Worm (Caenorhabditis elegans) whole organism, late embryonic: Measurements from ENCODE around the gene Y38E10A.28.
A peak's percentile ranks its signal among the peaks of the same experiment; 100 is the strongest.

Source experiments
- C08G9.2 ChIP-seq: sonication (generic microtip); optimal IDR thresholded peaks from 2 replicates; lab custom pipeline; 2016; ENCODE audit warnings: mild to moderate bottlenecking, missing genetic modification characterization, moderate library complexity, missing compliant biosample characterization
- C38D4.7 ChIP-seq: fragments of 200-800 bp; sonication (Bioruptor generic); optimal IDR thresholded peaks from 2 replicates; lab custom pipeline; 2018; ENCODE audit warnings: mild to moderate bottlenecking, missing genetic modification characterization, moderate library complexity, missing compliant biosample characterization
- K09A11.1 ChIP-seq: sonication (generic microtip); optimal IDR thresholded peaks from 2 replicates; lab custom pipeline; 2017; ENCODE audit warnings: antibody characterized with exemption, mild to moderate bottlenecking, missing genetic modification characterization, missing compliant biosample characterization; ENCODE audit not compliant: insufficient read depth
- ahr-1 ChIP-seq: sonication (generic microtip); optimal IDR thresholded peaks from 2 replicates; lab custom pipeline; 2016; ENCODE audit warnings: missing genetic modification characterization, missing compliant biosample characterization
- ceh-14 ChIP-seq: sonication (generic microtip); optimal IDR thresholded peaks from 2 replicates; lab custom pipeline; 2016; ENCODE audit warnings: missing genotype, missing genetic modification characterization, missing compliant biosample characterization
- ceh-19 ChIP-seq: fragments of 200-800 bp; sonication (Bioruptor generic); optimal IDR thresholded peaks from 2 replicates; lab custom pipeline; 2018; ENCODE audit warnings: mild to moderate bottlenecking, missing genetic modification characterization, missing compliant biosample characterization
- ceh-30 ChIP-seq: fragments of 150-350 bp; optimal IDR thresholded peaks from 2 replicates; lab custom pipeline; 2014; ENCODE audit warnings: missing biosample characterization, missing genetic modification characterization
- ceh-31 ChIP-seq: sonication (generic microtip); optimal IDR thresholded peaks from 2 replicates; lab custom pipeline; 2016; ENCODE audit warnings: missing genetic modification characterization, missing compliant biosample characterization
- ceh-34 ChIP-seq: sonication (generic microtip); optimal IDR thresholded peaks from 2 replicates; lab custom pipeline; 2016; ENCODE audit warnings: mild to moderate bottlenecking, missing genetic modification characterization, missing compliant biosample characterization
- ceh-45 ChIP-seq: fragments of 200-800 bp; sonication (Bioruptor generic); IDR thresholded peaks from 2 replicates; pipeline ENCODE4 v1.3.6; 2022; ENCODE audit warnings: missing genetic modification reagents, missing genetic modification characterization, missing compliant biosample characterization
- ceh-9 ChIP-seq: sonication (generic microtip); optimal IDR thresholded peaks from 2 replicates; lab custom pipeline; 2016; ENCODE audit warnings: mild to moderate bottlenecking, missing genetic modification characterization, inconsistent platforms, missing compliant biosample characterization
- elt-2 ChIP-seq: sonication (generic microtip); optimal IDR thresholded peaks from 2 replicates; lab custom pipeline; 2016; ENCODE audit warnings: missing genetic modification reagents, missing genetic modification characterization, missing compliant biosample characterization
- ets-4 ChIP-seq: sonication (generic microtip); optimal IDR thresholded peaks from 2 replicates; lab custom pipeline; 2016; ENCODE audit warnings: missing genetic modification characterization, missing compliant biosample characterization
- eyg-1 ChIP-seq: sonication (generic microtip); optimal IDR thresholded peaks from 2 replicates; lab custom pipeline; 2016; ENCODE audit warnings: missing genotype, missing genetic modification characterization, missing compliant biosample characterization
- fkh-10 ChIP-seq: fragments of 150-350 bp; optimal IDR thresholded peaks from 2 replicates; lab custom pipeline; 2014; ENCODE audit warnings: missing biosample characterization, missing genetic modification reagents, missing genetic modification characterization
- fkh-6 ChIP-seq: sonication (generic microtip); optimal IDR thresholded peaks from 2 replicates; lab custom pipeline; 2016; ENCODE audit warnings: missing genetic modification characterization, missing compliant biosample characterization
- hlh-13 ChIP-seq: fragments of 200-800 bp; sonication (Bioruptor generic); optimal IDR thresholded peaks from 2 replicates; lab custom pipeline; 2018; ENCODE audit warnings: mild to moderate bottlenecking, missing genetic modification characterization, missing compliant biosample characterization
- hlh-6 ChIP-seq: sonication (generic microtip); optimal IDR thresholded peaks from 2 replicates; lab custom pipeline; 2016; ENCODE audit warnings: missing genotype, missing genetic modification characterization, missing compliant biosample characterization
- nfya-1 ChIP-seq: sonication (generic microtip); optimal IDR thresholded peaks from 2 replicates; lab custom pipeline; 2017; ENCODE audit warnings: missing genetic modification characterization, mild to moderate bottlenecking, missing compliant biosample characterization, antibody characterized with exemption, moderate library complexity
- npax-4 ChIP-seq: sonication (generic microtip); optimal IDR thresholded peaks from 2 replicates; lab custom pipeline; 2016; ENCODE audit warnings: missing genetic modification characterization, missing compliant biosample characterization
- odd-2 ChIP-seq: sonication (generic microtip); optimal IDR thresholded peaks from 2 replicates; lab custom pipeline; 2017; ENCODE audit warnings: antibody characterized with exemption, mild to moderate bottlenecking, missing genetic modification characterization, missing compliant biosample characterization
- pat-9 ChIP-seq: fragments of 200-800 bp; sonication (Bioruptor generic); optimal IDR thresholded peaks from 2 replicates; lab custom pipeline; 2018; ENCODE audit warnings: mild to moderate bottlenecking, missing genetic modification characterization, moderate library complexity, missing compliant biosample characterization
- pax-1 ChIP-seq: fragments of 150-350 bp; optimal IDR thresholded peaks from 2 replicates; lab custom pipeline; 2014; ENCODE audit warnings: missing biosample characterization, missing genetic modification characterization
- rnt-1 ChIP-seq: sonication (generic microtip); optimal IDR thresholded peaks from 2 replicates; lab custom pipeline; 2016; ENCODE audit warnings: missing genetic modification characterization, missing compliant biosample characterization
- sdc-2 ChIP-seq: sonication (generic microtip); optimal IDR thresholded peaks from 2 replicates; lab custom pipeline; 2016; ENCODE audit warnings: missing genotype, missing genetic modification characterization, missing compliant biosample characterization
- sox-4 ChIP-seq: sonication (generic microtip); optimal IDR thresholded peaks from 2 replicates; lab custom pipeline; 2017; ENCODE audit warnings: mild to moderate bottlenecking, missing genetic modification characterization, inconsistent platforms, missing compliant biosample characterization
- syd-9 ChIP-seq: sonication (generic microtip); optimal IDR thresholded peaks from 2 replicates; lab custom pipeline; 2016; ENCODE audit warnings: mild to moderate bottlenecking, missing genetic modification characterization, moderate library complexity, missing compliant biosample characterization
- tbx-7 ChIP-seq: sonication (generic microtip); optimal IDR thresholded peaks from 2 replicates; lab custom pipeline; 2016; ENCODE audit warnings: missing genotype, missing genetic modification characterization, missing compliant biosample characterization
- ttx-3 ChIP-seq: sonication (generic microtip); optimal IDR thresholded peaks from 2 replicates; lab custom pipeline; 2016; ENCODE audit warnings: missing genetic modification reagents, missing genetic modification characterization, missing compliant biosample characterization
- unc-3 ChIP-seq, 2 experiments: fragments of 200-800 bp in 1 of 2; sonication (Bioruptor generic) in 1 of 2; sonication (generic microtip) in 1 of 2; conservative IDR thresholded peaks in 1 of 2; optimal IDR thresholded peaks in 1 of 2; 2 replicates each; pipeline versions ENCODE4 v1.3.6 to Lab custom; 2016 to 2022; ENCODE audit warnings: missing compliant biosample characterization in 2 of 2, missing genetic modification characterization in 2 of 2, missing genetic modification reagents in 1 of 2
- unc-42 ChIP-seq: sonication (generic microtip); optimal IDR thresholded peaks from 2 replicates; lab custom pipeline; 2016; ENCODE audit warnings: missing genotype, missing genetic modification characterization, missing compliant biosample characterization
- unc-86 ChIP-seq: sonication (generic microtip); optimal IDR thresholded peaks from 2 replicates; lab custom pipeline; 2016; ENCODE audit warnings: missing genetic modification characterization, missing compliant biosample characterization
- ztf-16 ChIP-seq: sonication (generic microtip); optimal IDR thresholded peaks from 2 replicates; lab custom pipeline; 2017; ENCODE audit warnings: missing genetic modification characterization, missing compliant biosample characterization

Gene Y38E10A.28

DNA sequence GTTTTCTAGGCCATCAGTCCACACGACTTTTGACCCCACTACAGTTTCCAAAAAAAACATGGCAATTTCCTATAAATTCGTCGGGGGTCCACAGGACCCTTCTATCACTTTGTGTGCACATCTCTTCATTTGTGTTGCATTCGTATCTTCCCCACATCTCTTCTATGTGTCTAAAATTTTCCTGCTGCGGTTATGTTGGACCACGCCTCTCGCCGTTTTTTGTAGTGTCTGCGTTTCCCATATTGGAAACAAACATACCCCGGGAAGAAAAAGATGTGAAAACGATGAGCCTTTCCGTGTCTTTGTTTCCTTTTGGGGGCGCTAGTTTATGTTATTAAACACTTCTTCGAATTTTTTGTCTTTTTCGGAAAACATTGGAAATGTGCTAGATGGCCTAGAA lies 32.4 kb downstream of the Y38E10A.28 start:
- TF ChIP-seq ceh-31 (tag; lab: Kevin White, UChicago), result peak; percentile 30
- no peak for TF ChIP-seq fkh-6 (tag; lab: Kevin White, UChicago)
- TF ChIP-seq nfya-1 (tag; lab: Kevin White, UChicago), result no peak

ce11 chrII:12665019-12665418 lies 35.5 kb downstream of the Y38E10A.28 start:
- TF ChIP-seq fkh-10 (GFP tag; lab: Kevin White, UChicago) (no peak), unc-42 (tag; lab: Kevin White, UChicago) (peak; percentile 43), unc-3 (GFP tag; conservative IDR thresholded peaks at IDR 0.05; lab: Robert Waterston, UW) (no peak), unc-3 (tag; optimal IDR thresholded peaks at IDR 0.05; lab: Kevin White, UChicago) (no peak), ceh-30 (tag; lab: Kevin White, UChicago) (no peak), ceh-14 (tag; lab: Kevin White, UChicago) (peak; percentile 64), ttx-3 (no peak), npax-4 (no peak), fkh-6 (tag; lab: Kevin White, UChicago) (no peak), ets-4 (tag; lab: Kevin White, UChicago) (no peak), eyg-1 (tag; lab: Kevin White, UChicago) (no peak), ahr-1 (tag; lab: Kevin White, UChicago) (no peak), pat-9 (no peak), ceh-31 (tag; lab: Kevin White, UChicago) (peak; percentile 35)

DNA sequence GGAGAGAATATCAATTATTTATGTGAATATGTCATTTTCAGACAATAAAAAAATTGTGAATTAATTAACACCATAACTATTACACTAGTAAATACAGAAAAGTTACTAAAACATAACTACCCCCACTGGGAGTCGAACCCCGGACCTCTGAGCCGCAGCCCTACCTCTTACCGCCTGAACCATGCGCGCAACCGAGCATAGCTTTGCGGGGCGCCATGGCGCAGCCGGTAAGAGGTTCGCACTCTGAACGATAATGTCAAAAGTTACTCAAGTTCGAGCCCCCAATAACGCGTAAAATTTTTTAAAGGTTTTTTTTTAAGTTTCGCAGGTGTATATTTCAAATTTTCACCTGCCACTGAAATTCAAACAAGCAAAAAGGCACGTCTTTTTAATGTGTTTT lies 36.6 kb downstream of the Y38E10A.28 start:
- TF ChIP-seq rnt-1 (tag; lab: Kevin White, UChicago) (no peak), ztf-16 (tag; lab: Kevin White, UChicago) (no peak)

ce11 chrII:12668148-12668547 lies 38.7 kb downstream of the Y38E10A.28 start:
- TF ChIP-seq elt-2 (tag; lab: Kevin White, UChicago) (no peak), ceh-19 (GFP tag; lab: Kevin White, UChicago) (no peak), sox-4 (tag; lab: Kevin White, UChicago) (no peak), K09A11.1 (tag; lab: Kevin White, UChicago) (no peak), ceh-45 (GFP tag; lab: Robert Waterston, UW) (no peak), sdc-2 (tag; lab: Kevin White, UChicago) (no peak), hlh-6 (tag; lab: Kevin White, UChicago) (no peak), odd-2 (tag; lab: Kevin White, UChicago) (no peak), ttx-3 (no peak), unc-86 (tag; lab: Kevin White, UChicago) (no peak), tbx-7 (tag; lab: Kevin White, UChicago) (no peak), hlh-13 (GFP tag; lab: Kevin White, UChicago) (no peak), C08G9.2 (tag; lab: Kevin White, UChicago) (no peak)

DNA sequence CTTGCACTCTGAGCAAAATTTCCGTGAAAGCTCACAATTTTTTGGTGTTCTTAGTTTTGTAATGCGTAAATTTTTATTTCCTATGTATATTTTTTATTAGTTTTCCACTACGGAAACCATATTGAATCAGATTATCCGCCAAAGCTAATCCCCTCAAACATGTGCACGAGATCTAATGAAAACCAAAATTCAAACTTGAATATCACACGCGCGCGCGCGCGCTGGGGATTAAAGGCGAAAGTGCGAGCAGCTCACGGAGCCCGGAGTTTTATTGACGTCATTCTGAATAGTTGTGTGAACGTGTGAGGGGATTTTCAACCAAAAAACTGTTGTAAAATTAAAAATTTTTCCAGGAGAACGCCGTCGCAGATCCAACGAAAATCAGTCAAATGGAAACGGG lies 39.4 kb downstream of the Y38E10A.28 start:
- TF ChIP-seq C38D4.7, result no peak
- no peak for TF ChIP-seq tbx-7 (tag; lab: Kevin White, UChicago)
- no peak for TF ChIP-seq pax-1
- TF ChIP-seq ztf-16 (tag; lab: Kevin White, UChicago), result no peak
- no peak for TF ChIP-seq syd-9 (tag; lab: Kevin White, UChicago)
- no peak for TF ChIP-seq ceh-34 (tag; lab: Kevin White, UChicago)
- TF ChIP-seq ceh-9 (tag; lab: Kevin White, UChicago), result no peak
